Worm (Caenorhabditis elegans) whole organism, midembryonic: ENCODE data around the gene chmp-7.

Experiments
- T22C8.4 ChIP-seq: fragments of 200-800 bp; sonication (Bioruptor generic); IDR thresholded peaks from 2 replicates; pipeline ENCODE4 v1.3.6; 2022; ENCODE audit warnings: missing genetic modification characterization, missing compliant biosample characterization
- cog-1 ChIP-seq: sonication (generic microtip); optimal IDR thresholded peaks from 2 replicates; lab custom pipeline; 2016; ENCODE audit warnings: missing genetic modification characterization, missing compliant biosample characterization
- flt-1 ChIP-seq: fragments of 200-800 bp; sonication (Bioruptor generic); IDR thresholded peaks from 2 replicates; pipeline ENCODE4 v1.3.6; 2022; ENCODE audit warnings: missing genetic modification characterization, missing compliant biosample characterization
- klf-2 ChIP-seq: fragments of 200-800 bp; sonication (Bioruptor generic); conservative IDR thresholded peaks from 2 replicates; pipeline ENCODE4 v1.3.6; 2022; ENCODE audit warnings: missing genetic modification reagents, missing genetic modification characterization, missing compliant biosample characterization
- med-1 ChIP-seq: sonication (generic microtip); optimal IDR thresholded peaks from 2 replicates; lab custom pipeline; 2017; ENCODE audit warnings: missing genetic modification characterization, mild to moderate bottlenecking, missing compliant biosample characterization, antibody characterized with exemption, missing genetic modification reagents; ENCODE audit not compliant: insufficient read depth
- ref-1 ChIP-seq: fragments of 200-800 bp; sonication (Bioruptor generic); conservative IDR thresholded peaks from 2 replicates; pipeline ENCODE4 v1.3.6; 2022; ENCODE audit warnings: missing genetic modification reagents, missing genetic modification characterization, missing compliant biosample characterization
- tab-1 ChIP-seq: fragments of 200-800 bp; sonication (Bioruptor generic); IDR thresholded peaks from 2 replicates; pipeline ENCODE4 v1.3.6; 2022; ENCODE audit warnings: missing genetic modification characterization, missing compliant biosample characterization
- ztf-23 ChIP-seq: fragments of 200-800 bp; sonication (Bioruptor generic); IDR thresholded peaks from 2 replicates; pipeline ENCODE4 v1.3.6; 2022; ENCODE audit warnings: missing genetic modification reagents, missing genetic modification characterization, missing compliant biosample characterization
- ztf-29 ChIP-seq: fragments of 200-800 bp; sonication (Bioruptor generic); IDR thresholded peaks from 2 replicates; pipeline ENCODE4 v1.3.6; 2022; ENCODE audit warnings: missing genetic modification reagents, missing genetic modification characterization, missing compliant biosample characterization

- TF ChIP-seq T22C8.4 (GFP tag; lab: Robert Waterston, UW) (no peak), flt-1 (GFP tag; lab: Robert Waterston, UW) (no peak), ztf-29 (GFP tag; lab: Robert Waterston, UW) (no peak), ref-1 (GFP tag; lab: Robert Waterston, UW) (no peak), ztf-23 (GFP tag; lab: Robert Waterston, UW) (no peak), tab-1 (no peak), klf-2 (GFP tag; lab: Robert Waterston, UW) (no peak), med-1 (no peak), cog-1 (tag; lab: Kevin White, UChicago) (no peak)
Measured at ce11 chrII:9056215-9056819, 1.5 kb downstream of the chmp-7 start.
